Fruit fly (Drosophila melanogaster): ENCODE results near the gene CG10214.

DNA sequence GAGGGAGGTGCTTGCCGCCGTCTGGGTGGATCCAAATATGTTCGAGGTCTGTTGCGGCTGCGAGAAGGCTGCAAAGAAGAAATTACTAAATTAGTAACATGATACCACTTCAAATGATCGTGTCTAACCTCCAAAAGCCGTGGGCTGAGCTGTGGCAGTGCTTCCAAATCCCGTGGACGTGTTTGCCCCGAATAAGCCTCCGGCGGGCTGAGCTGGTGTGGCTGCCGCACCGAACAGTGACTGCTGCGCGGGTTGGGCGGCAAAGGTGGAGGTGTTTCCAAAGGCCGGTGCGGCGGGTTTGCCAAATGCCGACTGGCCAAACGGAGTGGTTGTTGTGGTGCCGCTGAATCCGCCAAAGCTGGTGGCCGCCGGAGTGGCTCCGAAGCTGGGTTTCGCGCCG lies 13.5 kb upstream of the CG10214 start:
- TF ChIP-seq insv (optimal IDR thresholded peaks at IDR 0.05) (no peak), psq (optimal IDR thresholded peaks at IDR 0.05) (no peak), Myc (optimal IDR thresholded peaks at IDR 0.05) (no peak), Sin3A (optimal IDR thresholded peaks at IDR 0.05) (no peak), ttk (optimal IDR thresholded peaks at IDR 0.05) (no peak)

Data from Kc167 (cell line).